Worm (Caenorhabditis elegans) whole organism, L3 larva: Measurements from ENCODE around the gene pcn-1.

Source experiments
- ZK546.5 ChIP-seq: sonication (generic microtip); optimal IDR thresholded peaks from 2 replicates; lab custom pipeline; 2017; ENCODE audit warnings: missing biosample characterization, missing genetic modification characterization
- ama-1 ChIP-seq: fragments of 150-350 bp; optimal IDR thresholded peaks from 2 replicates; lab custom pipeline; 2018
- ceh-82 ChIP-seq: fragments of 150-350 bp; optimal IDR thresholded peaks from 2 replicates; lab custom pipeline; 2014; ENCODE audit warnings: missing biosample characterization, missing genetic modification characterization
- nhr-237 ChIP-seq: fragments of 150-350 bp; optimal IDR thresholded peaks from 2 replicates; lab custom pipeline; 2014; ENCODE audit warnings: missing biosample characterization, missing genetic modification characterization
- nhr-76 ChIP-seq: fragments of 150-350 bp; sonication (generic microtip); optimal IDR thresholded peaks from 5 replicates; lab custom pipeline; 2014; ENCODE audit warnings: missing biosample characterization, missing genetic modification characterization
- snpc-4 ChIP-seq: fragments of 150-350 bp; optimal IDR thresholded peaks from 2 replicates; lab custom pipeline; 2014; ENCODE audit warnings: missing biosample characterization, missing genetic modification characterization

- TF ChIP-seq ZK546.5 (tag; lab: Kevin White, UChicago) (no peak), ceh-82 (tag; lab: Kevin White, UChicago) (no peak), snpc-4 (tag; lab: Kevin White, UChicago) (peak; percentile 35), ama-1 (lab: Kevin White, UChicago) (no peak), nhr-237 (tag; lab: Kevin White, UChicago) (no peak), nhr-76 (tag; lab: Kevin White, UChicago) (no peak)
Measured at ce11 chrIV:4042274-4042673, 7.0 kb downstream of the pcn-1 start, which contains the start of gene cdc-73.
